Fruit fly (Drosophila melanogaster) whole organism, wandering third instar larva: Measurements from ENCODE around the gene Actn3.

ENCODE experiments used
- br ChIP-seq: fragments of 200-800 bp; sonication (Bioruptor generic); optimal IDR thresholded peaks from 2 replicates; lab custom pipeline; 2016; ENCODE audit warnings: missing biosample characterization, missing genetic modification characterization
- dsf ChIP-seq: sonication (Bioruptor generic); optimal IDR thresholded peaks from 2 replicates; lab custom pipeline; 2016; ENCODE audit warnings: missing biosample characterization, missing genetic modification characterization, borderline replicate concordance
- tai ChIP-seq: sonication (Bioruptor generic); optimal IDR thresholded peaks from 2 replicates; lab custom pipeline; 2016; ENCODE audit warnings: missing biosample characterization, missing genetic modification characterization

DNA sequence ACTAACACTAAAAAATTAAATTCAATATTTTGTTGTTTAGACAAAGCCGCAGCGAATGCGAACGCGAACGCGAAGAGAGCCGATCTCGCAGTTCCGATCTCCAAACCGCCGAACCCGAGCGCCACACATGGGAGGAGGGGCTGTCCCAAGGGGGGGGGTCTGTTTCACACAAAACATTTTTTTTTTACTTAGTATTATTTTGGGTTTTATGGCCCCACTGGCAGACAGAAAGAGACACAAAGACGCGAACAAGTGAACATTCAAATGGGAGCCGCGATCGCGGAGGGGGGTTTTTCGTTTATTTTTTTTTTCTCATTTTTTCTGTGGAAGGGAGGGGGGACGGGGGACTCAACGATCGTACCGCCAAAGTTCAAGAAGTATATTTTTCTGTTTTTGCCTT, 33.3 kb downstream of the Actn3 start:
- TF ChIP-seq dsf (no peak), br (GFP tag; lab: Kevin White, UChicago) (no peak), tai (GFP tag; lab: Kevin White, UChicago) (no peak)
